Worm (Caenorhabditis elegans): ENCODE results near the gene atf-4.

atf-4 gene

ce11 chrX:14783434-14784142, 27.0 kb downstream of the atf-4 start:
- no peak for TF ChIP-seq unc-62 (GFP tag; optimal IDR thresholded peaks at IDR 0.05)

ce11 chrX:14780176-14780575, 30.4 kb downstream of the atf-4 start:
- no peak for TF ChIP-seq unc-62 (GFP tag; optimal IDR thresholded peaks at IDR 0.05)

ce11 chrX:14778112-14778511, 32.5 kb downstream of the atf-4 start:
- no peak for TF ChIP-seq unc-62 (GFP tag; optimal IDR thresholded peaks at IDR 0.05)

- TF ChIP-seq unc-62 (GFP tag; optimal IDR thresholded peaks at IDR 0.05), result no peak
Measured at ce11 chrX:14776312-14776711, 34.3 kb downstream of the atf-4 start.

ce11 chrX:14775222-14775621, 35.4 kb downstream of the atf-4 start:
- no peak for TF ChIP-seq unc-62 (GFP tag; optimal IDR thresholded peaks at IDR 0.05)

ce11 chrX:14773238-14773637, 37.4 kb downstream of the atf-4 start, which contains the start of gene unc-3:
TSS of gene unc-3 (plus strand) at chrX:14773538.
- TF ChIP-seq unc-62 (GFP tag; optimal IDR thresholded peaks at IDR 0.05), result no peak

- TF ChIP-seq unc-62 (GFP tag; optimal IDR thresholded peaks at IDR 0.05), result no peak
Measured at ce11 chrX:14771682-14772081, 38.9 kb downstream of the atf-4 start, which contains the start of gene Y16B4A.2. TSS of gene Y16B4A.2 (minus strand) at chrX:14771851.

- no peak for TF ChIP-seq unc-62 (GFP tag; optimal IDR thresholded peaks at IDR 0.05)
Measured at ce11 chrX:14770336-14770735, 40.3 kb downstream of the atf-4 start.

- TF ChIP-seq unc-62 (GFP tag; optimal IDR thresholded peaks at IDR 0.05), result no peak
Measured at ce11 chrX:14768989-14769388, 41.6 kb downstream of the atf-4 start.

ce11 chrX:14767813-14768212, 42.8 kb downstream of the atf-4 start:
- no peak for TF ChIP-seq unc-62 (GFP tag; optimal IDR thresholded peaks at IDR 0.05)

ce11 chrX:14761021-14761420, 49.6 kb downstream of the atf-4 start, which contains the start of gene C05G5.5:
TSS of gene C05G5.5 (minus strand) at chrX:14761121.
- no peak for TF ChIP-seq unc-62 (GFP tag; optimal IDR thresholded peaks at IDR 0.05)

ce11 chrX:14760166-14760565, 50.4 kb downstream of the atf-4 start:
- no peak for TF ChIP-seq unc-62 (GFP tag; optimal IDR thresholded peaks at IDR 0.05)

ce11 chrX:14759549-14759948, 51.1 kb downstream of the atf-4 start:
- TF ChIP-seq unc-62 (GFP tag; optimal IDR thresholded peaks at IDR 0.05), result no peak

All from whole organism, dauer.